Worm (Caenorhabditis elegans) whole organism, early embryonic: ENCODE measurements around the gene srh-299.

Experiments
- sea-1 ChIP-seq: fragments of 200-800 bp; sonication (Bioruptor generic); conservative IDR thresholded peaks from 2 replicates; pipeline ENCODE4 v1.3.6; 2022; ENCODE audit warnings: missing genetic modification characterization, missing compliant biosample characterization
- tbx-11 ChIP-seq: fragments of 200-800 bp; sonication (Bioruptor generic); IDR thresholded peaks from 2 replicates; pipeline ENCODE4 v1.3.6; 2022; ENCODE audit warnings: missing genetic modification characterization, missing compliant biosample characterization

Gene srh-299

DNA sequence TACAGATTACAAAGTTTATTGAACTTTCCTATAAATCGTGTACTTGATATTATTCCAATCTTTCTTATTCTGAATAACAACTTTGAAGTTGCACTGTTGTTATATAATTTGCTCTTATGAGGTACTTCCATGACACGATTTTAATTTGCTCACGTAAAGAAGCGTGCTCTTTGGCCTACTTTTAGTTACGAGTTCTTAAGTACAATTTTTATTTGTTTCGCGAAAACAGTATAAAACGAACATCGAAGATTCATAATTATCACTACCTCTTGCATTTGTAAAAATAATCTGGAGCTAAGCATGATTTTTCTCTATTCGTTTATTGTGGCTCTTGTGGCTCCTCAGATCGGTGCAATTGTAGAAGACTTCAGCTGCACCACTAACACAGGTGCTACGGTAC, 50.6 kb downstream of the srh-299 start, which contains the start of gene F35E8.7:
Gene F35E8.7, plus strand, starts transcription at position 301 of the 400 bp plus-strand sequence.
- TF ChIP-seq sea-1 (GFP tag; lab: Robert Waterston, UW) (no peak), tbx-11 (GFP tag; lab: Robert Waterston, UW) (no peak)
